Worm (Caenorhabditis elegans) whole organism, young adult: ENCODE results near the gene C15B12.9.

Experiments used
- D2030.7 ChIP-seq: fragments of 200-800 bp; sonication (Bioruptor generic); IDR thresholded peaks from 2 replicates; pipeline ENCODE4 v1.3.6; 2022; ENCODE audit warnings: missing genetic modification reagents, missing genetic modification characterization, missing compliant biosample characterization
- F10E7.11 ChIP-seq: sonication (generic microtip); optimal IDR thresholded peaks from 2 replicates; lab custom pipeline; 2017; ENCODE audit warnings: mild to moderate bottlenecking, missing genetic modification characterization, moderate library complexity, missing compliant biosample characterization
- F49E8.2 ChIP-seq: sonication (generic microtip); optimal IDR thresholded peaks from 3 replicates; lab custom pipeline; 2017; ENCODE audit warnings: missing genetic modification characterization, mild to moderate bottlenecking, missing compliant biosample characterization, antibody characterized with exemption, moderate library complexity; ENCODE audit not compliant: insufficient read depth
- F52B5.7 ChIP-seq: sonication (generic microtip); optimal IDR thresholded peaks from 2 replicates; lab custom pipeline; 2016; ENCODE audit warnings: mild to moderate bottlenecking, missing genetic modification characterization, missing compliant biosample characterization
- T07F8.4 ChIP-seq: sonication (generic microtip); optimal IDR thresholded peaks from 2 replicates; lab custom pipeline; 2016; ENCODE audit warnings: mild to moderate bottlenecking, missing genetic modification characterization, moderate library complexity, missing compliant biosample characterization
- Y53G8AR.9 ChIP-seq: fragments of 200-800 bp; sonication (Bioruptor generic); conservative IDR thresholded peaks from 2 replicates; pipeline ENCODE4 v1.3.6; 2022; ENCODE audit warnings: missing genetic modification reagents, missing genetic modification characterization, missing compliant biosample characterization
- Y67H2A.10 ChIP-seq: fragments of 200-800 bp; sonication (Bioruptor generic); conservative IDR thresholded peaks from 2 replicates; pipeline ENCODE4 v1.3.6; 2022; ENCODE audit warnings: missing genetic modification reagents, missing genetic modification characterization, missing compliant biosample characterization
- akir-1 ChIP-seq: fragments of 200-800 bp; sonication (Bioruptor generic); optimal IDR thresholded peaks from 2 replicates; lab custom pipeline; 2018; ENCODE audit warnings: mild to moderate bottlenecking, missing genetic modification characterization, moderate library complexity, missing compliant biosample characterization
- atf-7 ChIP-seq: sonication (generic microtip); optimal IDR thresholded peaks from 2 replicates; lab custom pipeline; 2017; ENCODE audit warnings: mild to moderate bottlenecking, missing genetic modification characterization, missing compliant biosample characterization
- efl-1 ChIP-seq: fragments of 150-350 bp; optimal IDR thresholded peaks from 2 replicates; lab custom pipeline; 2014; ENCODE audit warnings: missing biosample characterization, missing genetic modification reagents, missing genetic modification characterization
- egl-18 ChIP-seq: fragments of 200-800 bp; sonication (Bioruptor generic); IDR thresholded peaks from 2 replicates; pipeline ENCODE4 v1.3.6; 2022; ENCODE audit warnings: missing genetic modification reagents, missing genetic modification characterization, missing compliant biosample characterization
- egrh-3 ChIP-seq: fragments of 200-800 bp; sonication (Bioruptor generic); IDR thresholded peaks from 2 replicates; pipeline ENCODE4 v1.3.6; 2022; ENCODE audit warnings: missing genetic modification reagents, missing genetic modification characterization, missing compliant biosample characterization
- hmg-1.2 ChIP-seq: fragments of 200-800 bp; sonication (Bioruptor generic); IDR thresholded peaks from 2 replicates; pipeline ENCODE4 v1.3.6; 2022; ENCODE audit warnings: missing genetic modification reagents, missing genetic modification characterization, missing compliant biosample characterization
- hsf-1 ChIP-seq: fragments of 200-800 bp; sonication (Bioruptor generic); IDR thresholded peaks from 2 replicates; pipeline ENCODE4 v1.3.6; 2022; ENCODE audit warnings: missing genetic modification reagents, missing genetic modification characterization, missing compliant biosample characterization
- let-526 ChIP-seq: fragments of 200-800 bp; sonication (Bioruptor generic); IDR thresholded peaks from 2 replicates; pipeline ENCODE4 v1.3.6; 2022; ENCODE audit warnings: missing genetic modification reagents, missing genetic modification characterization, missing compliant biosample characterization
- lin-26 ChIP-seq: fragments of 200-800 bp; sonication (Bioruptor generic); IDR thresholded peaks from 2 replicates; pipeline ENCODE4 v1.3.6; 2022; ENCODE audit warnings: missing genetic modification reagents, missing genetic modification characterization, missing compliant biosample characterization
- lin-40 ChIP-seq: sonication (generic microtip); optimal IDR thresholded peaks from 2 replicates; lab custom pipeline; 2016; ENCODE audit warnings: missing genetic modification characterization, mild to moderate bottlenecking, missing compliant biosample characterization, missing genotype, missing genetic modification reagents
- lir-1 ChIP-seq: fragments of 200-800 bp; sonication (Bioruptor generic); conservative IDR thresholded peaks from 2 replicates; pipeline ENCODE4 v1.3.6; 2022; ENCODE audit warnings: missing genetic modification reagents, missing genetic modification characterization, missing compliant biosample characterization
- lsy-27 ChIP-seq: sonication (generic microtip); optimal IDR thresholded peaks from 2 replicates; lab custom pipeline; 2017; ENCODE audit warnings: missing genetic modification characterization, mild to moderate bottlenecking, missing compliant biosample characterization, antibody characterized with exemption, missing genotype, borderline replicate concordance; ENCODE audit not compliant: insufficient read depth
- madf-6 ChIP-seq: fragments of 200-800 bp; sonication (Bioruptor generic); IDR thresholded peaks from 2 replicates; pipeline ENCODE4 v1.3.6; 2022; ENCODE audit warnings: missing genetic modification reagents, missing genetic modification characterization, missing compliant biosample characterization
- madf-8 ChIP-seq: fragments of 200-800 bp; sonication (Bioruptor generic); conservative IDR thresholded peaks from 2 replicates; pipeline ENCODE4 v1.3.6; 2022; ENCODE audit warnings: missing genetic modification reagents, missing genetic modification characterization, missing compliant biosample characterization
- mcd-1 ChIP-seq: fragments of 200-800 bp; sonication (Bioruptor generic); IDR thresholded peaks from 2 replicates; pipeline ENCODE4 v1.3.6; 2022; ENCODE audit warnings: missing genetic modification reagents, missing genetic modification characterization, missing compliant biosample characterization
- nhr-80 ChIP-seq: sonication (generic microtip); optimal IDR thresholded peaks from 2 replicates; lab custom pipeline; 2016; ENCODE audit warnings: missing genetic modification characterization, missing compliant biosample characterization
- nhr-90 ChIP-seq: sonication (generic microtip); optimal IDR thresholded peaks from 2 replicates; lab custom pipeline; 2016; ENCODE audit warnings: missing genotype, mild to moderate bottlenecking, missing genetic modification characterization, missing compliant biosample characterization
- pbrm-1 ChIP-seq: fragments of 200-800 bp; sonication (Bioruptor generic); IDR thresholded peaks from 2 replicates; pipeline ENCODE4 v1.3.6; 2022; ENCODE audit warnings: missing genetic modification reagents, missing genetic modification characterization, missing compliant biosample characterization
- rcor-1 ChIP-seq: fragments of 200-800 bp; sonication (Bioruptor generic); IDR thresholded peaks from 2 replicates; pipeline ENCODE4 v1.3.6; 2022; ENCODE audit warnings: missing genetic modification reagents, missing genetic modification characterization, missing compliant biosample characterization
- rec-8 ChIP-seq, 2 experiments: sonication (generic microtip); optimal IDR thresholded peaks; 2 replicates each; lab custom pipeline; 2016; ENCODE audit warnings: mild to moderate bottlenecking in 2 of 2, missing genetic modification characterization in 2 of 2, missing genetic modification reagents in 2 of 2, missing genotype in 2 of 2, missing biosample characterization in 1 of 2, missing compliant biosample characterization in 1 of 2, moderate library complexity in 1 of 2
- repo-1 ChIP-seq: sonication (generic microtip); optimal IDR thresholded peaks from 2 replicates; lab custom pipeline; 2017; ENCODE audit warnings: mild to moderate bottlenecking, missing genetic modification characterization, missing compliant biosample characterization
- sea-2 ChIP-seq: fragments of 200-800 bp; sonication (Bioruptor generic); IDR thresholded peaks from 2 replicates; pipeline ENCODE4 v1.3.6; 2022; ENCODE audit warnings: missing genetic modification characterization, missing compliant biosample characterization
- snpc-1.3 ChIP-seq: sonication (generic microtip); optimal IDR thresholded peaks from 2 replicates; lab custom pipeline; 2017; ENCODE audit warnings: missing genetic modification characterization, mild to moderate bottlenecking, missing compliant biosample characterization, antibody characterized with exemption, moderate library complexity, missing genotype, missing genetic modification reagents; ENCODE audit not compliant: insufficient read depth
- snpc-4 ChIP-seq, 5 experiments: fragments of 150-350 bp in 1 of 5; sonication (generic microtip) in 4 of 5; optimal IDR thresholded peaks; 2 replicates each; lab custom pipeline; 2014 to 2018; ENCODE audit warnings: missing genetic modification characterization in 5 of 5, missing biosample characterization in 3 of 5, antibody characterized with exemption in 2 of 5, mild to moderate bottlenecking in 2 of 5, missing compliant biosample characterization in 2 of 5, missing genotype in 2 of 5, moderate library complexity in 2 of 5, missing genetic modification reagents in 1 of 5
- somi-1 ChIP-seq: fragments of 200-800 bp; sonication (Bioruptor generic); optimal IDR thresholded peaks from 2 replicates; lab custom pipeline; 2018; ENCODE audit warnings: mild to moderate bottlenecking, missing genetic modification characterization, missing compliant biosample characterization
- tbp1 ChIP-seq: fragments of 200-800 bp; sonication (Bioruptor generic); optimal IDR thresholded peaks from 2 replicates; lab custom pipeline; 2018; ENCODE audit warnings: mild to moderate bottlenecking, missing genetic modification characterization, missing compliant biosample characterization
- unc-130 ChIP-seq: sonication (generic microtip); optimal IDR thresholded peaks from 2 replicates; lab custom pipeline; 2016; ENCODE audit warnings: missing genetic modification reagents, missing genetic modification characterization, missing compliant biosample characterization
- xnd-1 ChIP-seq: sonication (generic microtip); optimal IDR thresholded peaks from 2 replicates; lab custom pipeline; 2016; ENCODE audit warnings: missing genotype, missing genetic modification reagents, missing genetic modification characterization, missing compliant biosample characterization
- zfh-2 ChIP-seq: fragments of 200-800 bp; sonication (Bioruptor generic); conservative IDR thresholded peaks from 2 replicates; pipeline ENCODE4 v1.3.6; 2022; ENCODE audit warnings: missing genetic modification reagents, missing genetic modification characterization, missing compliant biosample characterization
- ztf-18 ChIP-seq: sonication (generic microtip); optimal IDR thresholded peaks from 2 replicates; lab custom pipeline; 2016; ENCODE audit warnings: missing genotype, mild to moderate bottlenecking, missing genetic modification characterization, missing compliant biosample characterization
- ztf-22 ChIP-seq: fragments of 200-800 bp; sonication (Bioruptor generic); optimal IDR thresholded peaks from 2 replicates; lab custom pipeline; 2018; ENCODE audit warnings: mild to moderate bottlenecking, missing genetic modification characterization, moderate library complexity, missing compliant biosample characterization

Gene C15B12.9

ce11 chrX:6437545-6437944 is 31.1 kb upstream of the C15B12.9 start, which contains the start of gene K10C2.8:
Gene K10C2.8 (minus strand): TSS chrX:6437645.
- TF ChIP-seq akir-1 (no peak), sea-2 (GFP tag; lab: Robert Waterston, UW) (no peak), unc-130 (GFP tag; lab: Kevin White, UChicago) (no peak), tbp1 (no peak)

- TF ChIP-seq snpc-4 (GFP tag; optimal IDR thresholded peaks at IDR 0.05; lab: Kevin White, UChicago): no peak
- TF ChIP-seq snpc-4 (tag; optimal IDR thresholded peaks at IDR 0.05; lab: Kevin White, UChicago): no peak
- TF ChIP-seq Y67H2A.10 (GFP tag; lab: Robert Waterston, UW): no peak
- no peak for TF ChIP-seq let-526 (GFP tag; lab: Robert Waterston, UW)
- TF ChIP-seq zfh-2 (GFP tag; lab: Robert Waterston, UW): no peak
- no peak for TF ChIP-seq madf-8
- TF ChIP-seq lsy-27: no peak
- TF ChIP-seq F10E7.11: no peak
- TF ChIP-seq somi-1 (GFP tag; lab: Kevin White, UChicago): no peak
- TF ChIP-seq efl-1 (GFP tag; lab: Kevin White, UChicago): no peak
- TF ChIP-seq lin-26: no peak
- TF ChIP-seq egl-18 (GFP tag; lab: Robert Waterston, UW): no peak
- no peak for TF ChIP-seq F49E8.2 (tag; lab: Kevin White, UChicago)
- TF ChIP-seq, all 124 proteins: peak for 0
Measured at ce11 chrX:6440464-6440863, 28.1 kb upstream of the C15B12.9 start, which contains the start of gene K10C2.14. Gene K10C2.14 (minus strand): TSS chrX:6440564.

- TF ChIP-seq lsy-27: no peak
- no peak for TF ChIP-seq T07F8.4 (tag; lab: Kevin White, UChicago)
- no peak for TF ChIP-seq F10E7.11
- no peak for TF ChIP-seq nhr-80 (tag; lab: Kevin White, UChicago)
- TF ChIP-seq D2030.7 (GFP tag; lab: Robert Waterston, UW): no peak
- no peak for TF ChIP-seq rec-8 (tag; optimal IDR thresholded peaks at IDR 0.05; lab: Kevin White, UChicago)
- no peak for TF ChIP-seq hmg-1.2
- no peak for TF ChIP-seq pbrm-1 (GFP tag; lab: Robert Waterston, UW)
- TF ChIP-seq akir-1: no peak
- TF ChIP-seq mcd-1 (GFP tag; lab: Robert Waterston, UW): no peak
- TF ChIP-seq nhr-90: no peak
- TF ChIP-seq snpc-1.3: no peak
- no peak for TF ChIP-seq rcor-1 (GFP tag; lab: Robert Waterston, UW)
- no peak for TF ChIP-seq egrh-3 (GFP tag; lab: Robert Waterston, UW)
- no peak for TF ChIP-seq atf-7 (tag; lab: Kevin White, UChicago)
- TF ChIP-seq xnd-1: no peak
- no peak for TF ChIP-seq Y53G8AR.9
Measured at ce11 chrX:6443373-6443772, 25.2 kb upstream of the C15B12.9 start, which contains the start of gene K10C2.7. Gene K10C2.7 (minus strand): TSS chrX:6443473.

ce11 chrX:6445239-6445638 is 23.4 kb upstream of the C15B12.9 start:
- TF ChIP-seq nhr-80 (tag; lab: Kevin White, UChicago) (peak; percentile 23), tbp1 (no peak)

ce11 chrX:6446564-6446963 is 22.0 kb upstream of the C15B12.9 start, which contains the start of gene asp-14:
Gene asp-14 (minus strand): TSS chrX:6446664.
- TF ChIP-seq ztf-22 (GFP tag; lab: Kevin White, UChicago): no peak
- TF ChIP-seq egrh-3 (GFP tag; lab: Robert Waterston, UW): no peak
- TF ChIP-seq nhr-80 (tag; lab: Kevin White, UChicago): no peak
- no peak for TF ChIP-seq F52B5.7 (tag; lab: Kevin White, UChicago)
- no peak for TF ChIP-seq lin-40 (tag; lab: Kevin White, UChicago)
- no peak for TF ChIP-seq F49E8.2 (tag; lab: Kevin White, UChicago)
- TF ChIP-seq ztf-18 (tag; lab: Kevin White, UChicago): no peak
- no peak for TF ChIP-seq madf-6
- TF ChIP-seq zfh-2 (GFP tag; lab: Robert Waterston, UW): no peak
- no peak for TF ChIP-seq F10E7.11
- TF ChIP-seq hsf-1 (GFP tag; lab: Robert Waterston, UW): no peak
- no peak for TF ChIP-seq lir-1 (GFP tag; lab: Robert Waterston, UW)
- TF ChIP-seq repo-1 (tag; lab: Kevin White, UChicago): no peak
